Fruit fly (Drosophila melanogaster) whole organism, prepupa: ENCODE measurements around the gene Ugt35C1.

Source experiments
- CG11762 ChIP-seq: fragments of 200-800 bp; sonication (Bioruptor generic); optimal IDR thresholded peaks from 3 replicates; lab custom pipeline; 2016; ENCODE audit warnings: missing biosample characterization, missing genetic modification characterization; ENCODE audit not compliant: insufficient read depth
- CG16779 ChIP-seq: fragments of 200-800 bp; sonication (Bioruptor generic); optimal IDR thresholded peaks from 3 replicates; lab custom pipeline; 2017; ENCODE audit warnings: missing biosample characterization, mild to moderate bottlenecking, missing genetic modification characterization
- CG31627 ChIP-seq: fragments of 200-800 bp; sonication (Bioruptor generic); optimal IDR thresholded peaks from 3 replicates; lab custom pipeline; 2016; ENCODE audit warnings: missing biosample characterization, missing genetic modification characterization
- CG6276 ChIP-seq: fragments of 200-800 bp; sonication (Bioruptor generic); optimal IDR thresholded peaks from 2 replicates; lab custom pipeline; 2017; ENCODE audit warnings: missing biosample characterization, mild to moderate bottlenecking, missing genetic modification characterization
- CG8319 ChIP-seq: fragments of 200-800 bp; sonication (Bioruptor generic); optimal IDR thresholded peaks from 3 replicates; lab custom pipeline; 2016; ENCODE audit warnings: missing biosample characterization, missing genetic modification characterization
- Eip93F ChIP-seq: fragments of 200-800 bp; sonication (Bioruptor generic); optimal IDR thresholded peaks from 2 replicates; lab custom pipeline; 2016; ENCODE audit warnings: missing biosample characterization, mild to moderate bottlenecking, missing genetic modification characterization
- Ets96B ChIP-seq: fragments of 200-800 bp; optimal IDR thresholded peaks from 2 replicates; lab custom pipeline; 2019; ENCODE audit warnings: missing biosample characterization, mild to moderate bottlenecking, missing genetic modification characterization, moderate library complexity
- Hr38 ChIP-seq: sonication (Bioruptor generic); optimal IDR thresholded peaks from 2 replicates; lab custom pipeline; 2016; ENCODE audit warnings: missing biosample characterization, missing genetic modification characterization
- Hr4 ChIP-seq: fragments of 200-800 bp; sonication (Bioruptor generic); optimal IDR thresholded peaks from 3 replicates; lab custom pipeline; 2016; ENCODE audit warnings: missing biosample characterization, missing genetic modification characterization
- Smox ChIP-seq: fragments of 200-800 bp; sonication (Bioruptor generic); optimal IDR thresholded peaks from 3 replicates; lab custom pipeline; 2016; ENCODE audit warnings: missing biosample characterization, missing genetic modification characterization
- Sox15 ChIP-seq: fragments of 200-800 bp; sonication (Bioruptor generic); optimal IDR thresholded peaks from 3 replicates; lab custom pipeline; 2016; ENCODE audit warnings: missing biosample characterization, missing genetic modification characterization
- acj6 ChIP-seq: fragments of 200-800 bp; sonication (Bioruptor generic); optimal IDR thresholded peaks from 3 replicates; lab custom pipeline; 2016; ENCODE audit warnings: missing biosample characterization, missing genetic modification characterization
- eg ChIP-seq: fragments of 200-800 bp; sonication (Bioruptor generic); IDR thresholded peaks from 3 replicates; pipeline ENCODE4 v1.3.6; 2022; ENCODE audit warnings: missing biosample characterization, missing genetic modification characterization
- net ChIP-seq: fragments of 200-800 bp; sonication (Bioruptor generic); optimal IDR thresholded peaks from 3 replicates; lab custom pipeline; 2016; ENCODE audit warnings: missing biosample characterization, missing genetic modification characterization
- spab ChIP-seq: fragments of 200-800 bp; sonication (Bioruptor generic); optimal IDR thresholded peaks from 2 replicates; lab custom pipeline; 2017; ENCODE audit warnings: missing biosample characterization, mild to moderate bottlenecking, missing genetic modification characterization, missing genetic modification reagents
- svp ChIP-seq: fragments of 200-800 bp; sonication (Bioruptor generic); peaks from one replicate; lab custom pipeline; 2016; ENCODE audit warnings: missing biosample characterization, missing genetic modification characterization

Ugt35C1 gene

DNA sequence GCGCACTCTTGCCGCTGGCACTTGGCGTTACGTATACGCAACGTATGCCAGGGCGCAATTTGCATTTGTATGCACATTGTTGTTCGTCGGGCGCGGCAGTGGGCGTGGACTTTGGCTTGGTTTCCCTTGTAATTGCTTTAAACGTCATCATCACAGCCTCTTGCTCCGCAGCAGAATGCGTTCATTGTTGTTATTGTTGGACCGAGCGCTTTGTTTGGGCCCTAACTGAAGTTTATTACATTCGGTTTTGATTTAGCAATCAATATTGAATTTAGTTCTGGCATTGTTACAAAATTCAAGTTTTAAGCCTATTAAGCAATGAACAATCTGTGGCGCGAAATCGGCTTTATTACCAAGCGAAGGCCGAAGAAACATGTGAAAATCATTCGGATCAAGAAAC lies 40.0 kb downstream of the Ugt35C1 start, which contains the start of gene CG43449:
TSS of gene CG43449 (plus strand) at position 301 of the 400 bp plus-strand sequence.
- TF ChIP-seq CG31627 (no peak), Hr4 (GFP tag; lab: Kevin White, UChicago) (no peak), Ets96B (tag; lab: Kevin White, UChicago) (no peak), Sox15 (GFP tag; lab: Kevin White, UChicago) (no peak), Smox (no peak), CG16779 (tag; lab: Kevin White, UChicago) (no peak), CG8319 (GFP tag; lab: Kevin White, UChicago) (no peak), net (GFP tag; lab: Kevin White, UChicago) (no peak), Hr38 (GFP tag; lab: Kevin White, UChicago) (no peak), CG6276 (no peak), eg (GFP tag; lab: Robert Waterston, UW) (no peak), CG11762 (GFP tag; lab: Kevin White, UChicago) (no peak), spab (GFP tag; lab: Kevin White, UChicago) (no peak), Eip93F (GFP tag; lab: Kevin White, UChicago) (no peak)

DNA sequence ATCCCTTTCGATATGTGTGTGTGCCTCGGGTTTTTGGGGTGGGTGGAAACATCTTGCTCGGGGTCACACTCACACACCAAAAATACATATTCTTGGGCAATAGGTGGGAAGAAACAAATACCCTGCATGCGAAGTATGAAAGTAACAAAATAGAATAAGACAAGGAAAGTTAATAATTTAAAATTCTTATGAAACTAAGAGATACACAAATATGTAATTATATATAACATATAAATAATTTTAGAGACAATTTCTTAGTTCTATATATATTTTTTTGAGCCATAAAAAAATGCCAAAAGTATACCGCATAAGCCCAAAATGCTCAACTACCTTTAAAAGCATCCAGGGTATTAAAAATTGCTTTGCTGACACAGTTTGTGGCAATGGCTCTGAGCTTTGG lies 46.4 kb downstream of the Ugt35C1 start:
- TF ChIP-seq svp (GFP tag; lab: Kevin White, UChicago) = peak; percentile 49
- no peak for TF ChIP-seq acj6 (GFP tag; lab: Kevin White, UChicago)
